Worm (Caenorhabditis elegans): Measurements from ENCODE around the gene F46F2.3.

DNA sequence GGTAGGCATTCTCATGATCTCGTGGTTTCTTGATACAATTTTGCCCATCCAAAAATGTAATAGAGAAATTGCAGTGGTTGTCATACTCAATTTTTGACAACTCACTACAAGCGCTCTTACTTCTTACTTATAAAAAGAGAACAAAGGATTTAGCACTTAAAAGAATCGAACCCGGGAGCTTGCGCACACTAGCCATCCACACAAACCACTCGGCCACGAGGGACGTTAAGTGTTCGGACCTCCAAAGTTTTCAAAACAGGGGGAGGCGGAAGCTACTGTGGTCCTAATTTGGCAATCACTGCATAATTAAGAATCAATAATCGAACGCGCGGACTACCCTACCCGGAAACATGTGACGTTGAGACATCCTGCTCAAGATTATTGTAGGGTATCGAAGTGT, 17.4 kb downstream of the F46F2.3 start:
- TF ChIP-seq ztf-29 (GFP tag; IDR thresholded peaks at IDR 0.05) (no peak), tab-1 (GFP tag; IDR thresholded peaks at IDR 0.05) (no peak), klf-2 (GFP tag; conservative IDR thresholded peaks at IDR 0.05) (no peak)
